Worm (Caenorhabditis elegans) whole organism, late embryonic: ENCODE data around the gene F46F5.14.

ENCODE experiments used
- ceh-34 ChIP-seq: sonication (generic microtip); optimal IDR thresholded peaks from 2 replicates; lab custom pipeline; 2016; ENCODE audit warnings: mild to moderate bottlenecking, missing genetic modification characterization, missing compliant biosample characterization
- dmd-4 ChIP-seq: sonication (generic microtip); optimal IDR thresholded peaks from 2 replicates; lab custom pipeline; 2016; ENCODE audit warnings: borderline replicate concordance, missing genetic modification characterization, missing compliant biosample characterization
- nfya-1 ChIP-seq: sonication (generic microtip); optimal IDR thresholded peaks from 2 replicates; lab custom pipeline; 2017; ENCODE audit warnings: missing genetic modification characterization, mild to moderate bottlenecking, missing compliant biosample characterization, antibody characterized with exemption, moderate library complexity
- pha-4 ChIP-seq: fragments of 150-350 bp; optimal IDR thresholded peaks from 2 replicates; lab custom pipeline; 2018; ENCODE audit warnings: missing biosample characterization, missing genetic modification reagents, missing genetic modification characterization
- ttx-3 ChIP-seq: sonication (generic microtip); optimal IDR thresholded peaks from 2 replicates; lab custom pipeline; 2016; ENCODE audit warnings: missing genetic modification reagents, missing genetic modification characterization, missing compliant biosample characterization

DNA sequence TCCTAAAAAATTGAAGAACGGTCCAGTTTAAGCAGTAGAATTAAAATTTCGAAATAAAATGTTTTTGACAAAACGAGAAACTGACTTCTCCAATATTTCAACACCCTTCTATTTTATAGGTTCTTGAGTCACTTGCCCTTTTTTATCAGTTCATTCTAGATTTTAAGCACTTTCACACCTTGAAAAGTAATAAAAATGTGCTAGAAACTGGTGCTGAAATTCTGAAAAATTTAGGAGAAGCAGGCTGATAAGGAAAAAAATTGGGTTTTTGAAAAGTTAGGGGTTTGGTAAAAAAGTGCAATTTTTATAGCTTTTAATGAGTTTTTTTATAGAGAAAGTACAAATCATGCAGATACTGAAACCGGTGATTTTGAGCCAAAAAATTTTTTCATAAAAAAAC lies 39.5 kb upstream of the F46F5.14 start:
- no peak for TF ChIP-seq pha-4 (tag; lab: Kevin White, UChicago)
- TF ChIP-seq nfya-1 (tag; lab: Kevin White, UChicago) = no peak
- TF ChIP-seq ttx-3 = no peak
- TF ChIP-seq dmd-4 = no peak
- no peak for TF ChIP-seq ceh-34 (tag; lab: Kevin White, UChicago)
